1 fruit fly cellular context compared by ENCODE assay signal in genomic region chrX:15617916-15618315, dm6.
TF ChIP-seq lines count a peak whose summit lies in the region.

No protein-coding gene starts in this region.

TF ChIP-seq in whole organism, embryonic, 481 proteins besides CTCF, POLR2A, EP300 and RAD21 (continued from another document):
- no peak for TF ChIP-seq MTF-1 (GFP tag; optimal IDR thresholded peaks at IDR 0.05; lab: Kevin White, UChicago; ENCODE audit: borderline replicate concordance)
- TF ChIP-seq CG6683 (GFP tag; optimal IDR thresholded peaks at IDR 0.05; lab: Kevin White, UChicago), result no peak
- TF ChIP-seq CG1647 (GFP tag; optimal IDR thresholded peaks at IDR 0.05; lab: Kevin White, UChicago), result no peak
- TF ChIP-seq CG4328 (GFP tag; optimal IDR thresholded peaks at IDR 0.05; lab: Kevin White, UChicago), result no peak
- no peak for TF ChIP-seq CG6854 (GFP tag; optimal IDR thresholded peaks at IDR 0.05; lab: Kevin White, UChicago)
- TF ChIP-seq org-1 (GFP tag; optimal IDR thresholded peaks at IDR 0.05; lab: Kevin White, UChicago), result no peak
- TF ChIP-seq CG14441 (GFP tag; IDR thresholded peaks at IDR 0.05; lab: Robert Waterston, UW), result peak; percentile 54; the same call in 1 of the 2 replicates
- no peak for TF ChIP-seq CG11398 (GFP tag; optimal IDR thresholded peaks at IDR 0.05; lab: Kevin White, UChicago)
- TF ChIP-seq Poxn (GFP tag; IDR thresholded peaks at IDR 0.05; lab: Robert Waterston, UW), result no peak
- no peak for TF ChIP-seq CG5245 (GFP tag; optimal IDR thresholded peaks at IDR 0.05; lab: Kevin White, UChicago)
- no peak for TF ChIP-seq CG16813 (GFP tag; IDR thresholded peaks at IDR 0.05; lab: Robert Waterston, UW; ENCODE audit: partially characterized antibody)
- TF ChIP-seq grau (tag; optimal IDR thresholded peaks at IDR 0.05; lab: Kevin White, UChicago), result peak; percentile 19
- no peak for TF ChIP-seq luna (GFP tag; optimal IDR thresholded peaks at IDR 0.05; lab: Kevin White, UChicago)
- TF ChIP-seq Hr51 (GFP tag; optimal IDR thresholded peaks at IDR 0.05; lab: Kevin White, UChicago), result peak in 1 of 2 experiments; percentile 36
- TF ChIP-seq kay (GFP tag; optimal IDR thresholded peaks at IDR 0.05; lab: Kevin White, UChicago), result no peak
- no peak for TF ChIP-seq HHEX (GFP tag; optimal IDR thresholded peaks at IDR 0.05; lab: Kevin White, UChicago)
- TF ChIP-seq scrt (GFP tag; optimal IDR thresholded peaks at IDR 0.05; lab: Kevin White, UChicago), result no peak
- TF ChIP-seq CG4730 (GFP tag; IDR thresholded peaks at IDR 0.05; lab: Robert Waterston, UW), result 0 out of 2 replicates have a peak, but pooled peaks have one; percentile 16
- TF ChIP-seq HLH54F (GFP tag; optimal IDR thresholded peaks at IDR 0.05; lab: Kevin White, UChicago), result no peak
- peak; percentile 33; the same call in 1 of the 2 replicates for TF ChIP-seq CG11696 (GFP tag; IDR thresholded peaks at IDR 0.05; lab: Robert Waterston, UW)
- TF ChIP-seq br (optimal IDR thresholded peaks at IDR 0.05; lab: Kevin White, UChicago), result no peak
- TF ChIP-seq zf30C (GFP tag; optimal IDR thresholded peaks at IDR 0.05; lab: Kevin White, UChicago), result no peak
- peak; percentile 36; the same call in 1 of the 2 replicates for TF ChIP-seq CG10366 (GFP tag; IDR thresholded peaks at IDR 0.05; lab: Robert Waterston, UW)
- TF ChIP-seq Optix (GFP tag; IDR thresholded peaks at IDR 0.05; lab: Robert Waterston, UW), result 0 out of 3 replicates have a peak, but pooled peaks have one; percentile 55
- TF ChIP-seq B-H2 (GFP tag; optimal IDR thresholded peaks at IDR 0.05; lab: Kevin White, UChicago), result no peak
- TF ChIP-seq CG8089 (GFP tag; optimal IDR thresholded peaks at IDR 0.05; lab: Kevin White, UChicago), result no peak
- TF ChIP-seq chn (GFP tag; optimal IDR thresholded peaks at IDR 0.05; lab: Kevin White, UChicago), result no peak
- no peak for TF ChIP-seq pum (GFP tag; optimal IDR thresholded peaks at IDR 0.05; lab: Kevin White, UChicago)
- TF ChIP-seq CG34376 (GFP tag; optimal IDR thresholded peaks at IDR 0.05; lab: Kevin White, UChicago), result no peak
- no peak for TF ChIP-seq Fer2 (tag; optimal IDR thresholded peaks at IDR 0.05; lab: Kevin White, UChicago)
- no peak for TF ChIP-seq Mrtf (GFP tag; IDR thresholded peaks at IDR 0.05; lab: Robert Waterston, UW)
- TF ChIP-seq HmgD (GFP tag; optimal IDR thresholded peaks at IDR 0.05; lab: Kevin White, UChicago), result no peak
- TF ChIP-seq chinmo (GFP tag; IDR thresholded peaks at IDR 0.05; lab: Robert Waterston, UW; ENCODE audit: partially characterized antibody), result no peak
- no peak for TF ChIP-seq NFAT (GFP tag; IDR thresholded peaks at IDR 0.05; lab: Robert Waterston, UW)
- TF ChIP-seq repo (GFP tag; optimal IDR thresholded peaks at IDR 0.05; lab: Kevin White, UChicago), result no peak
- TF ChIP-seq eve (GFP tag; optimal IDR thresholded peaks at IDR 0.05; lab: Kevin White, UChicago), result no peak
- no peak for TF ChIP-seq CG3407 (GFP tag; optimal IDR thresholded peaks at IDR 0.05; lab: Kevin White, UChicago)
- no peak for TF ChIP-seq D (optimal IDR thresholded peaks at IDR 0.05; lab: Kevin White, UChicago)
- no peak for TF ChIP-seq D (GFP tag; optimal IDR thresholded peaks at IDR 0.05; lab: Kevin White, UChicago)
- no peak for TF ChIP-seq CG12744 (GFP tag; optimal IDR thresholded peaks at IDR 0.05; lab: Kevin White, UChicago)
- no peak for TF ChIP-seq Dip2 (GFP tag; IDR thresholded peaks at IDR 0.05; lab: Robert Waterston, UW)
- TF ChIP-seq CG30403 (GFP tag; optimal IDR thresholded peaks at IDR 0.05; lab: Kevin White, UChicago), result no peak
- TF ChIP-seq tna (GFP tag; IDR thresholded peaks at IDR 0.05; lab: Robert Waterston, UW; ENCODE audit: partially characterized antibody), result no peak
- TF ChIP-seq gro (GFP tag; optimal IDR thresholded peaks at IDR 0.05; lab: Kevin White, UChicago), result no peak
- no peak for TF ChIP-seq ato (GFP tag; IDR thresholded peaks at IDR 0.05; lab: Robert Waterston, UW; ENCODE audit: partially characterized antibody)
- peak; percentile 70 for TF ChIP-seq Sox102F (GFP tag; optimal IDR thresholded peaks at IDR 0.05; lab: Kevin White, UChicago)
- peak; percentile 75 for TF ChIP-seq zfh1 (GFP tag; IDR thresholded peaks at IDR 0.05; lab: Robert Waterston, UW)
- TF ChIP-seq Spps (tag; optimal IDR thresholded peaks at IDR 0.05; lab: Kevin White, UChicago), result peak; percentile 45
- no peak for TF ChIP-seq BEAF-32 (GFP tag; optimal IDR thresholded peaks at IDR 0.05; lab: Kevin White, UChicago)
- TF ChIP-seq esg (GFP tag; conservative IDR thresholded peaks at IDR 0.05; lab: Robert Waterston, UW), result no peak; the same call in 1 of the 2 replicates
- no peak for TF ChIP-seq abd-A (tag; optimal IDR thresholded peaks at IDR 0.05; lab: Kevin White, UChicago)
- no peak for TF ChIP-seq odd (GFP tag; optimal IDR thresholded peaks at IDR 0.05; lab: Kevin White, UChicago)
- no peak for TF ChIP-seq Side (GFP tag; optimal IDR thresholded peaks at IDR 0.05; lab: Kevin White, UChicago)
- no peak for TF ChIP-seq CG33213 (GFP tag; optimal IDR thresholded peaks at IDR 0.05; lab: Kevin White, UChicago)
- no peak for TF ChIP-seq CG16815 (GFP tag; optimal IDR thresholded peaks at IDR 0.05; lab: Kevin White, UChicago)
- TF ChIP-seq vfl (GFP tag; optimal IDR thresholded peaks at IDR 0.05; lab: Kevin White, UChicago), result no peak
- no peak for TF ChIP-seq E2f1 (GFP tag; IDR thresholded peaks at IDR 0.05; lab: Robert Waterston, UW)
- TF ChIP-seq exex (tag; optimal IDR thresholded peaks at IDR 0.05; lab: Kevin White, UChicago), result no peak
- no peak for TF ChIP-seq Hr39 (optimal IDR thresholded peaks at IDR 0.05; lab: Kevin White, UChicago)
- no peak for TF ChIP-seq HmgZ (tag; optimal IDR thresholded peaks at IDR 0.05; lab: Kevin White, UChicago)
- TF ChIP-seq CG13775 (GFP tag; optimal IDR thresholded peaks at IDR 0.05; lab: Kevin White, UChicago), result peak; percentile 39
- no peak for TF ChIP-seq mld (GFP tag; IDR thresholded peaks at IDR 0.05; lab: Robert Waterston, UW; ENCODE audit: partially characterized antibody)
- TF ChIP-seq caup (GFP tag; optimal IDR thresholded peaks at IDR 0.05; lab: Kevin White, UChicago; ENCODE audit: severe bottlenecking), result no peak
- no peak; the same call in 1 of the 2 replicates for TF ChIP-seq MBD-R2 (GFP tag; IDR thresholded peaks at IDR 0.05; lab: Robert Waterston, UW)
- TF ChIP-seq CG1832 (GFP tag; optimal IDR thresholded peaks at IDR 0.05; lab: Kevin White, UChicago), result no peak
- no peak for TF ChIP-seq hkb (optimal IDR thresholded peaks at IDR 0.05; lab: Kevin White, UChicago)
- peak; percentile 58; the same call in 1 of the 2 replicates for TF ChIP-seq hkb (GFP tag; IDR thresholded peaks at IDR 0.05; lab: Robert Waterston, UW)
- no peak for TF ChIP-seq gcm (GFP tag; optimal IDR thresholded peaks at IDR 0.05; lab: Kevin White, UChicago)
- TF ChIP-seq CG8478 (optimal IDR thresholded peaks at IDR 0.05; lab: Kevin White, UChicago), result no peak
- no peak for TF ChIP-seq inv (GFP tag; IDR thresholded peaks at IDR 0.05; lab: Robert Waterston, UW; ENCODE audit: partially characterized antibody)
- TF ChIP-seq Elba2 (GFP tag; optimal IDR thresholded peaks at IDR 0.05; lab: Kevin White, UChicago), result no peak
- TF ChIP-seq bbx (GFP tag; IDR thresholded peaks at IDR 0.05; lab: Robert Waterston, UW; ENCODE audit: partially characterized antibody), result no peak
- no peak for TF ChIP-seq Atf6 (GFP tag; IDR thresholded peaks at IDR 0.05; lab: Robert Waterston, UW)
- TF ChIP-seq lola (GFP tag; optimal IDR thresholded peaks at IDR 0.05; lab: Kevin White, UChicago), result peak in 1 of 3 experiments; percentile 52
- no peak for TF ChIP-seq Doc3 (GFP tag; IDR thresholded peaks at IDR 0.05; lab: Robert Waterston, UW; ENCODE audit: partially characterized antibody)
- TF ChIP-seq stc (GFP tag; IDR thresholded peaks at IDR 0.05; lab: Robert Waterston, UW), result peak; percentile 57
- peak; percentile 42 for TF ChIP-seq CG8388 (GFP tag; optimal IDR thresholded peaks at IDR 0.05; lab: Kevin White, UChicago)
- no peak for TF ChIP-seq CG18764 (GFP tag; optimal IDR thresholded peaks at IDR 0.05; lab: Kevin White, UChicago)
- no peak for TF ChIP-seq gcm2 (GFP tag; optimal IDR thresholded peaks at IDR 0.05; lab: Kevin White, UChicago)
- no peak for TF ChIP-seq CG18599 (GFP tag; optimal IDR thresholded peaks at IDR 0.05; lab: Kevin White, UChicago)
- TF ChIP-seq insv (GFP tag; optimal IDR thresholded peaks at IDR 0.05; lab: Kevin White, UChicago), result no peak
- peak; percentile 65 for TF ChIP-seq CG17328 (GFP tag; IDR thresholded peaks at IDR 0.05; lab: Robert Waterston, UW)
- TF ChIP-seq CG10321 (GFP tag; IDR thresholded peaks at IDR 0.05; lab: Robert Waterston, UW), result no peak
- no peak for TF ChIP-seq pita (GFP tag; optimal IDR thresholded peaks at IDR 0.05; lab: Kevin White, UChicago)
- TF ChIP-seq ab (GFP tag; optimal IDR thresholded peaks at IDR 0.05; lab: Kevin White, UChicago), result no peak
- no peak for TF ChIP-seq CG12942 (GFP tag; optimal IDR thresholded peaks at IDR 0.05; lab: Kevin White, UChicago)
- peak; percentile 84 for TF ChIP-seq ara (GFP tag; IDR thresholded peaks at IDR 0.05; lab: Robert Waterston, UW)
- TF ChIP-seq tx (GFP tag; optimal IDR thresholded peaks at IDR 0.05; lab: Kevin White, UChicago), result no peak
- peak; percentile 39; the same call in 1 of the 3 replicates for TF ChIP-seq croc (GFP tag; conservative IDR thresholded peaks at IDR 0.05; lab: Robert Waterston, UW)
- no peak for TF ChIP-seq ems (GFP tag; optimal IDR thresholded peaks at IDR 0.05; lab: Kevin White, UChicago)
- peak; percentile 66 for TF ChIP-seq gem (tag; optimal IDR thresholded peaks at IDR 0.05; lab: Kevin White, UChicago)
- no peak for TF ChIP-seq sug (tag; optimal IDR thresholded peaks at IDR 0.05; lab: Kevin White, UChicago)
- TF ChIP-seq dimm (GFP tag; IDR thresholded peaks at IDR 0.05; lab: Robert Waterston, UW), result no peak
- no peak for TF ChIP-seq Opbp (GFP tag; IDR thresholded peaks at IDR 0.05; lab: Robert Waterston, UW; ENCODE audit: partially characterized antibody)
- TF ChIP-seq CG1024 (GFP tag; IDR thresholded peaks at IDR 0.05; lab: Robert Waterston, UW), result 0 out of 2 replicates have a peak, but pooled peaks have one; percentile 23
- TF ChIP-seq toy (GFP tag; IDR thresholded peaks at IDR 0.05; lab: Robert Waterston, UW), result no peak
- TF ChIP-seq CG7372 (GFP tag; IDR thresholded peaks at IDR 0.05; lab: Robert Waterston, UW), result no peak
- TF ChIP-seq CG17186 (GFP tag; optimal IDR thresholded peaks at IDR 0.05; lab: Kevin White, UChicago), result no peak
- TF ChIP-seq CG2712 (tag; optimal IDR thresholded peaks at IDR 0.05; lab: Kevin White, UChicago), result peak; percentile 50
- peak; percentile 35; the same call in 1 of the 3 replicates for TF ChIP-seq CG17361 (GFP tag; IDR thresholded peaks at IDR 0.05; lab: Robert Waterston, UW)
- no peak for TF ChIP-seq Dbx (GFP tag; IDR thresholded peaks at IDR 0.05; lab: Robert Waterston, UW)
- no peak for TF ChIP-seq Aef1 (GFP tag; IDR thresholded peaks at IDR 0.05; lab: Robert Waterston, UW)
- TF ChIP-seq ERR (GFP tag; optimal IDR thresholded peaks at IDR 0.05; lab: Kevin White, UChicago), result no peak
- no peak for TF ChIP-seq sqz (GFP tag; optimal IDR thresholded peaks at IDR 0.05; lab: Kevin White, UChicago)
- no peak for TF ChIP-seq hth (optimal IDR thresholded peaks at IDR 0.05; lab: Kevin White, UChicago)
- no peak for TF ChIP-seq CG6765 (GFP tag; optimal IDR thresholded peaks at IDR 0.05; lab: Kevin White, UChicago)
- no peak for TF ChIP-seq CG16863 (GFP tag; optimal IDR thresholded peaks at IDR 0.05; lab: Kevin White, UChicago)
- peak; percentile 54 for TF ChIP-seq oc (tag; optimal IDR thresholded peaks at IDR 0.05; lab: Kevin White, UChicago)
- no peak for TF ChIP-seq ash1 (GFP tag; optimal IDR thresholded peaks at IDR 0.05; lab: Kevin White, UChicago)
- peak; percentile 51 for TF ChIP-seq HLH3B (GFP tag; IDR thresholded peaks at IDR 0.05; lab: Robert Waterston, UW)
- peak; percentile 47; the same call in 1 of the 2 replicates for TF ChIP-seq ap (GFP tag; IDR thresholded peaks at IDR 0.05; lab: Robert Waterston, UW)
- TF ChIP-seq btn (GFP tag; optimal IDR thresholded peaks at IDR 0.05; lab: Kevin White, UChicago), result no peak
- peak; percentile 45 for TF ChIP-seq Ssrp (tag; optimal IDR thresholded peaks at IDR 0.05; lab: Kevin White, UChicago)
- TF ChIP-seq Lim3 (GFP tag; IDR thresholded peaks at IDR 0.05; lab: Robert Waterston, UW), result no peak
- TF ChIP-seq Mad (GFP tag; optimal IDR thresholded peaks at IDR 0.05; lab: Kevin White, UChicago), result no peak
- no peak for TF ChIP-seq CG11093 (GFP tag; IDR thresholded peaks at IDR 0.05; lab: Robert Waterston, UW)
- TF ChIP-seq lab (GFP tag; optimal IDR thresholded peaks at IDR 0.05; lab: Kevin White, UChicago), result peak; percentile 13
- no peak for TF ChIP-seq CG15514 (GFP tag; optimal IDR thresholded peaks at IDR 0.05; lab: Kevin White, UChicago)
- TF ChIP-seq h (optimal IDR thresholded peaks at IDR 0.05; lab: Kevin White, UChicago), result no peak
- no peak for TF ChIP-seq CG13296 (GFP tag; optimal IDR thresholded peaks at IDR 0.05; lab: Kevin White, UChicago)
- no peak for TF ChIP-seq Scr (GFP tag; IDR thresholded peaks at IDR 0.05; lab: Robert Waterston, UW; ENCODE audit: partially characterized antibody)
- TF ChIP-seq trem (tag; optimal IDR thresholded peaks at IDR 0.05; lab: Kevin White, UChicago), result peak; percentile 23
- TF ChIP-seq CG18011 (GFP tag; optimal IDR thresholded peaks at IDR 0.05; lab: Kevin White, UChicago), result no peak
- no peak for TF ChIP-seq bowl (GFP tag; IDR thresholded peaks at IDR 0.05; lab: Robert Waterston, UW)
